Worm (Caenorhabditis elegans) whole organism, late embryonic: ENCODE data around the gene sri-30.

Experiments used
- C38D4.7 ChIP-seq: fragments of 200-800 bp; sonication (Bioruptor generic); optimal IDR thresholded peaks from 2 replicates; lab custom pipeline; 2018; ENCODE audit warnings: mild to moderate bottlenecking, missing genetic modification characterization, moderate library complexity, missing compliant biosample characterization
- K02D7.2 ChIP-seq: sonication (generic microtip); optimal IDR thresholded peaks from 2 replicates; lab custom pipeline; 2017; ENCODE audit warnings: mild to moderate bottlenecking, missing genetic modification characterization, missing compliant biosample characterization
- K09A11.1 ChIP-seq: sonication (generic microtip); optimal IDR thresholded peaks from 2 replicates; lab custom pipeline; 2017; ENCODE audit warnings: antibody characterized with exemption, mild to moderate bottlenecking, missing genetic modification characterization, missing compliant biosample characterization; ENCODE audit not compliant: insufficient read depth
- ceh-18 ChIP-seq: sonication (generic microtip); optimal IDR thresholded peaks from 2 replicates; lab custom pipeline; 2016; ENCODE audit warnings: missing genetic modification characterization, missing compliant biosample characterization
- ceh-30 ChIP-seq: fragments of 150-350 bp; optimal IDR thresholded peaks from 2 replicates; lab custom pipeline; 2014; ENCODE audit warnings: missing biosample characterization, missing genetic modification characterization
- ceh-34 ChIP-seq: sonication (generic microtip); optimal IDR thresholded peaks from 2 replicates; lab custom pipeline; 2016; ENCODE audit warnings: mild to moderate bottlenecking, missing genetic modification characterization, missing compliant biosample characterization
- ceh-45 ChIP-seq: fragments of 200-800 bp; sonication (Bioruptor generic); IDR thresholded peaks from 2 replicates; pipeline ENCODE4 v1.3.6; 2022; ENCODE audit warnings: missing genetic modification reagents, missing genetic modification characterization, missing compliant biosample characterization
- ceh-48 ChIP-seq: sonication (generic microtip); optimal IDR thresholded peaks from 2 replicates; lab custom pipeline; 2016; ENCODE audit warnings: missing genetic modification characterization, inconsistent platforms, missing compliant biosample characterization
- ceh-6 ChIP-seq: fragments of 200-800 bp; sonication (Bioruptor generic); optimal IDR thresholded peaks from 2 replicates; lab custom pipeline; 2018; ENCODE audit warnings: mild to moderate bottlenecking, missing genetic modification characterization, missing compliant biosample characterization
- ceh-9 ChIP-seq: sonication (generic microtip); optimal IDR thresholded peaks from 2 replicates; lab custom pipeline; 2016; ENCODE audit warnings: mild to moderate bottlenecking, missing genetic modification characterization, inconsistent platforms, missing compliant biosample characterization
- che-1 ChIP-seq: sonication (generic microtip); optimal IDR thresholded peaks from 2 replicates; lab custom pipeline; 2016; ENCODE audit warnings: mild to moderate bottlenecking, missing genetic modification characterization, missing compliant biosample characterization
- dve-1 ChIP-seq: sonication (generic microtip); optimal IDR thresholded peaks from 2 replicates; lab custom pipeline; 2017; ENCODE audit warnings: antibody characterized with exemption, mild to moderate bottlenecking, missing genetic modification characterization, missing compliant biosample characterization
- elt-4 ChIP-seq: sonication (generic microtip); optimal IDR thresholded peaks from 2 replicates; lab custom pipeline; 2016; ENCODE audit warnings: missing genetic modification characterization, missing compliant biosample characterization
- ets-4 ChIP-seq: sonication (generic microtip); optimal IDR thresholded peaks from 2 replicates; lab custom pipeline; 2016; ENCODE audit warnings: missing genetic modification characterization, missing compliant biosample characterization
- fkh-6 ChIP-seq: sonication (generic microtip); optimal IDR thresholded peaks from 2 replicates; lab custom pipeline; 2016; ENCODE audit warnings: missing genetic modification characterization, missing compliant biosample characterization
- gmeb-2 ChIP-seq: sonication (generic microtip); optimal IDR thresholded peaks from 2 replicates; lab custom pipeline; 2016; ENCODE audit warnings: missing genetic modification characterization, inconsistent platforms, missing compliant biosample characterization
- hlh-15 ChIP-seq: sonication (generic microtip); optimal IDR thresholded peaks from 2 replicates; lab custom pipeline; 2016; ENCODE audit warnings: missing genetic modification characterization, missing compliant biosample characterization
- hlh-8 ChIP-seq: sonication (generic microtip); optimal IDR thresholded peaks from 2 replicates; lab custom pipeline; 2016; ENCODE audit warnings: missing genotype, missing genetic modification characterization, missing compliant biosample characterization
- lim-6 ChIP-seq: sonication (generic microtip); optimal IDR thresholded peaks from 2 replicates; lab custom pipeline; 2016; ENCODE audit warnings: missing genetic modification characterization, missing compliant biosample characterization
- lin-11 ChIP-seq: fragments of 200-800 bp; sonication (Bioruptor generic); optimal IDR thresholded peaks from 2 replicates; lab custom pipeline; 2018; ENCODE audit warnings: mild to moderate bottlenecking, missing genetic modification characterization, missing compliant biosample characterization
- nfya-1 ChIP-seq: sonication (generic microtip); optimal IDR thresholded peaks from 2 replicates; lab custom pipeline; 2017; ENCODE audit warnings: missing genetic modification characterization, mild to moderate bottlenecking, missing compliant biosample characterization, antibody characterized with exemption, moderate library complexity
- nhr-11 ChIP-seq: fragments of 150-350 bp; optimal IDR thresholded peaks from 2 replicates; lab custom pipeline; 2014; ENCODE audit warnings: missing biosample characterization, missing genetic modification characterization
- nhr-232 ChIP-seq: sonication (generic microtip); optimal IDR thresholded peaks from 2 replicates; lab custom pipeline; 2016; ENCODE audit warnings: missing genetic modification characterization, missing compliant biosample characterization
- npax-4 ChIP-seq: sonication (generic microtip); optimal IDR thresholded peaks from 2 replicates; lab custom pipeline; 2016; ENCODE audit warnings: missing genetic modification characterization, missing compliant biosample characterization
- pag-3 ChIP-seq: sonication (generic microtip); optimal IDR thresholded peaks from 2 replicates; lab custom pipeline; 2016; ENCODE audit warnings: missing compliant biosample characterization, missing genetic modification characterization, borderline replicate concordance
- pat-9 ChIP-seq: fragments of 200-800 bp; sonication (Bioruptor generic); optimal IDR thresholded peaks from 2 replicates; lab custom pipeline; 2018; ENCODE audit warnings: mild to moderate bottlenecking, missing genetic modification characterization, moderate library complexity, missing compliant biosample characterization
- pha-2 ChIP-seq: sonication (generic microtip); optimal IDR thresholded peaks from 2 replicates; lab custom pipeline; 2017; ENCODE audit warnings: mild to moderate bottlenecking, missing genetic modification characterization, missing compliant biosample characterization
- pha-4 ChIP-seq: fragments of 150-350 bp; optimal IDR thresholded peaks from 2 replicates; lab custom pipeline; 2018; ENCODE audit warnings: missing biosample characterization, missing genetic modification reagents, missing genetic modification characterization
- ref-2 ChIP-seq: sonication (generic microtip); optimal IDR thresholded peaks from 2 replicates; lab custom pipeline; 2016; ENCODE audit warnings: missing genetic modification characterization, missing compliant biosample characterization
- rnt-1 ChIP-seq: sonication (generic microtip); optimal IDR thresholded peaks from 2 replicates; lab custom pipeline; 2016; ENCODE audit warnings: missing genetic modification characterization, missing compliant biosample characterization
- sox-2 ChIP-seq: fragments of 200-800 bp; sonication (Bioruptor generic); IDR thresholded peaks from 2 replicates; pipeline ENCODE4 v1.3.6; 2022; ENCODE audit warnings: missing genetic modification reagents, missing genetic modification characterization, missing compliant biosample characterization
- syd-9 ChIP-seq: sonication (generic microtip); optimal IDR thresholded peaks from 2 replicates; lab custom pipeline; 2016; ENCODE audit warnings: mild to moderate bottlenecking, missing genetic modification characterization, moderate library complexity, missing compliant biosample characterization
- tbx-2 ChIP-seq: sonication (generic microtip); optimal IDR thresholded peaks from 2 replicates; lab custom pipeline; 2016; ENCODE audit warnings: missing genetic modification characterization, missing compliant biosample characterization
- tbx-7 ChIP-seq: sonication (generic microtip); optimal IDR thresholded peaks from 2 replicates; lab custom pipeline; 2016; ENCODE audit warnings: missing genotype, missing genetic modification characterization, missing compliant biosample characterization
- unc-42 ChIP-seq: sonication (generic microtip); optimal IDR thresholded peaks from 2 replicates; lab custom pipeline; 2016; ENCODE audit warnings: missing genotype, missing genetic modification characterization, missing compliant biosample characterization
- unc-55 ChIP-seq: sonication (generic microtip); optimal IDR thresholded peaks from 2 replicates; lab custom pipeline; 2017; ENCODE audit warnings: missing biosample characterization, missing genetic modification reagents, missing genetic modification characterization
- unc-86 ChIP-seq: sonication (generic microtip); optimal IDR thresholded peaks from 2 replicates; lab custom pipeline; 2016; ENCODE audit warnings: missing genetic modification characterization, missing compliant biosample characterization
- ztf-16 ChIP-seq: sonication (generic microtip); optimal IDR thresholded peaks from 2 replicates; lab custom pipeline; 2017; ENCODE audit warnings: missing genetic modification characterization, missing compliant biosample characterization

sri-30 gene

DNA sequence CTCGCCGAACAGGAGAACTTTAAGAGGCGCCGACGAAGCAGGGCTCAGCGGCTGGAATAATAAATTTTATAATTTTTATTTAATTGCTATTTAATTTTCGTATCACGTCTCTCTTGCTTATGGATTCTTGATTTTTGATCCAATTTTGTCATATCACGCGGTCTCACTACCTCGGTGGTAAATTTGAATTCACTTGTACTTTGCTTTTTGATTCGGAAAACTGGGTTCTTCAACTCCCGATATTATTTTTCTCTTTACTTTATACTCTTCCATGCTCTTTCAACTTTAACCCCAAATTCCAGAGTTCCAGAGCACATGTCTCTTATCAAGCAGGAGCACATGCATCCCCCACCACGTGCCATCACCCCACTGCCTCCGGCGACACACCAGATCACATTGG is 42.3 kb upstream of the sri-30 start, which contains the start of gene lido-11:
Gene lido-11, plus strand, starts transcription at position 301 of the 400 bp plus-strand sequence.
- TF ChIP-seq fkh-6 (tag; lab: Kevin White, UChicago) (no peak), ceh-30 (no peak), ztf-16 (tag; lab: Kevin White, UChicago) (no peak), nfya-1 (tag; lab: Kevin White, UChicago) (no peak), nhr-11 (tag; lab: Kevin White, UChicago) (no peak), pha-2 (tag; lab: Kevin White, UChicago) (no peak), C38D4.7 (GFP tag; lab: Kevin White, UChicago) (no peak), syd-9 (no peak), ceh-48 (tag; lab: Kevin White, UChicago) (no peak), ceh-6 (GFP tag; lab: Kevin White, UChicago) (no peak), ets-4 (tag; lab: Kevin White, UChicago) (no peak), tbx-2 (no peak), gmeb-2 (tag; lab: Kevin White, UChicago) (no peak), nhr-232 (tag; lab: Kevin White, UChicago) (no peak)
- TF ChIP-seq, all 69 proteins: peak for 0

DNA sequence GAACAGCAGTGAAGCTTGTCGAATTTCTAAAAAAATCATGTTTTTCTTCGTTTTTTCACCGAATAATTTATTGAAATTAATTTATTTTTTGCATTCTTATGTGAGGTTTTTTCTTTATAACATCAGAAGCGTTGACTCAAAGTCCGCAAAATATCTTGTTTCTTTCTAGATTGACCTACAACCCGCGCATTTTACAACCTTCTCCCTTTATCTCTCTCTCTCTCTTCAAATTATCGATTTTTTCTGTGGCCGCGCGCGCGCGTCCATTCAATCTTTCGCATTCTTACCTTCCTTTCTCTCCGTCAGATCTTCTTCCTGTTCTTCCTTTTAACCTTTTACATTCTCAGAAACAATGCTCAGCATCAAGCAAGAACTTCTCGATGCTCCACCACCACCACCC is 40.5 kb upstream of the sri-30 start, which contains the start of gene lido-12:
Gene lido-12, plus strand, starts transcription at position 301 of the 400 bp plus-strand sequence.
- TF ChIP-seq ceh-9 (tag; lab: Kevin White, UChicago) (no peak), ceh-18 (tag; lab: Kevin White, UChicago) (no peak), pha-2 (tag; lab: Kevin White, UChicago) (no peak), hlh-15 (tag; lab: Kevin White, UChicago) (no peak), pha-4 (tag; lab: Kevin White, UChicago) (no peak), elt-4 (tag; lab: Kevin White, UChicago) (no peak), tbx-7 (tag; lab: Kevin White, UChicago) (no peak), gmeb-2 (tag; lab: Kevin White, UChicago) (no peak), hlh-8 (no peak)

DNA sequence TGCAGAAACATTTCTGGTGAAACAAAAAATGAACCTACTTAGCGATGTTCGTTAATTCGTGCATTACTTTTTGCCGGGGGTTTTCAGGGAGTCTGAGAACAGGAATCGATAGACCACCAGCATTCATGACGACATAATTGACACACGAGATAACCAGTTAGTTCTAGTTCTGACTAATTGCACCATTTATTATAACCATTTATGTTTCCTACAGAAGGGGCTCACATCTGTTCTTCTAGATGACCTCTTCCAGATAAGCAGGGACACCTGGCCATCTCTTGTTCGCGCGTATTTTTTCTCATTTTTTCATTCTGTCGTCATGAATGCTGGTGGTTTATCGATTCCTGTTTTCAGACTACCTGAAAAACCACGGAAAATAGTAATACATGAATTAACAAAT is 37.6 kb upstream of the sri-30 start, which contains the start of gene sdz-5:
Gene sdz-5, plus strand, starts transcription at position 301 of the 400 bp plus-strand sequence.
- TF ChIP-seq gmeb-2 (tag; lab: Kevin White, UChicago) (no peak), K02D7.2 (tag; lab: Kevin White, UChicago) (no peak), che-1 (no peak), npax-4 (tag; lab: Kevin White, UChicago) (no peak), K09A11.1 (tag; lab: Kevin White, UChicago) (no peak), ceh-30 (no peak), hlh-15 (tag; lab: Kevin White, UChicago) (no peak), rnt-1 (tag; lab: Kevin White, UChicago) (no peak), pag-3 (no peak), unc-42 (no peak), pat-9 (no peak), nhr-11 (tag; lab: Kevin White, UChicago) (no peak), syd-9 (no peak), pha-4 (tag; lab: Kevin White, UChicago) (no peak), unc-55 (GFP tag; lab: Kevin White, UChicago) (no peak), tbx-7 (tag; lab: Kevin White, UChicago) (no peak), ceh-48 (tag; lab: Kevin White, UChicago) (no peak), ceh-6 (GFP tag; lab: Kevin White, UChicago) (no peak), sox-2 (GFP tag; lab: Robert Waterston, UW) (no peak)

DNA sequence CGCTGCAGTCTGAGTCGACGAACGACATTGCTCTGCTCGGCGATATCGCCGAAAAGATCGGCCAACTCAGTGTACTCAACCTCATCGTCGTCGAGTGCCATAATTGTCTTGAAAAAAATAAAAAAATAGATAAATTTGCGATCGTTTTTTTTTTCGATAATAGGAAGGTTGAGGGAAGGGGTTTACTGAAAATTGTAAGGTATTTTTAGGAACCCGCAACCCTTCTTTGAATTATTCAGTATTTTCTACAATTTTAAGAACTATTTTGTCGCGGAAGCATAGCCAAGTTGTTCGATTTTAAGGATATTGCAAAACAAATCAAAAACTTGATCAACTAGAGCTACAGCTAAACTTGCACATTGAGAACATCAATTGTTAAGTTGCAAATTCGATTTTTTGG is 33.8 kb upstream of the sri-30 start, which contains the start of gene C41H7.9:
Gene C41H7.9, minus strand, starts transcription at position 101 of the 400 bp plus-strand sequence.
- TF ChIP-seq lim-6 (tag; lab: Kevin White, UChicago) (no peak), lin-11 (no peak), ceh-30 (no peak), ref-2 (no peak), rnt-1 (tag; lab: Kevin White, UChicago) (no peak), dve-1 (no peak), K09A11.1 (tag; lab: Kevin White, UChicago) (no peak), pag-3 (no peak), tbx-2 (no peak), ceh-45 (GFP tag; lab: Robert Waterston, UW) (no peak), pat-9 (no peak), hlh-15 (tag; lab: Kevin White, UChicago) (no peak), ceh-34 (tag; lab: Kevin White, UChicago) (no peak), ets-4 (tag; lab: Kevin White, UChicago) (no peak), unc-86 (tag; lab: Kevin White, UChicago) (no peak), K02D7.2 (tag; lab: Kevin White, UChicago) (no peak)
